Fruit fly (Drosophila melanogaster): ENCODE measurements around the gene al.

The al gene

DNA sequence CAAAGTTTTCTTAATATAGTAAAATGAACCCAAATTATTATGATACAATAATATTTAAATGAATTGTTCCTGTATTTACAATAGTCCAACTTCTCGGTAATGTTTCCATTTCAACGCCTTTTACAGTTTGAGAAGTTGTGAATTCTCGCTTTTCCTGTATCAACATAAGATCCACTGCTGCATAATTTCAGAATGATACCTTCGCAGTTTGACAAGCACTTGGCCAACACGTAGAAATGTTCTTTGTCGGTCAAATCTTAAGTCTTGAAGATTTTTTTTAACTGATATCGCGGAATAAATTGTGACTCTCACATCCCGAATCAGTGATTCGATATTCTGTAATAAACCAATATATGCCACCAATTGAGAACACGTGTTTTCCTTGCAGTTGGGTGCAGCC lies 30.3 kb upstream of the al start:
- TF ChIP-seq foxo (GFP tag; optimal IDR thresholded peaks at IDR 0.05) (no peak), usp (GFP tag; optimal IDR thresholded peaks at IDR 0.05) (no peak)

DNA sequence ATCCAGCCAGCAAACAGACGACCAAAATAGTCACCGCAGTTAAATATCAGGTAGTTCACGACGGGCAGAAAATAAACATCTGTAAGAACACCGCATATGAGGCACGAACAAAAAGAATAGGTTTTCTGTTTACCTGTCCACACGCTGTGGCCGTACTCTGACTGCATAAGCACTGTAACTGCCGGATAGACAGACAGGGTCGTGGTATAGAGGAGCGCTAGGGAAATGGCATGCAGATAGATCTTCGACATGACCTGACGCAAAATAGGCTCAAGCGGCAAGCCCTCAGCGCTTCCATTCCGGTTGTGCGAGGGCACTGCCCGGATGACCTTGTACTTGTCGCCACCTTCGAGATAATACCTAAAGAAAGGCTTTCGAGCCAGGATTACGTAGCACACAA lies 21.7 kb upstream of the al start:
- TF ChIP-seq brk (GFP tag; optimal IDR thresholded peaks at IDR 0.05), result no peak
- TF ChIP-seq psq (GFP tag; optimal IDR thresholded peaks at IDR 0.05), result no peak
- no peak for TF ChIP-seq Dfd (GFP tag; optimal IDR thresholded peaks at IDR 0.05)

DNA sequence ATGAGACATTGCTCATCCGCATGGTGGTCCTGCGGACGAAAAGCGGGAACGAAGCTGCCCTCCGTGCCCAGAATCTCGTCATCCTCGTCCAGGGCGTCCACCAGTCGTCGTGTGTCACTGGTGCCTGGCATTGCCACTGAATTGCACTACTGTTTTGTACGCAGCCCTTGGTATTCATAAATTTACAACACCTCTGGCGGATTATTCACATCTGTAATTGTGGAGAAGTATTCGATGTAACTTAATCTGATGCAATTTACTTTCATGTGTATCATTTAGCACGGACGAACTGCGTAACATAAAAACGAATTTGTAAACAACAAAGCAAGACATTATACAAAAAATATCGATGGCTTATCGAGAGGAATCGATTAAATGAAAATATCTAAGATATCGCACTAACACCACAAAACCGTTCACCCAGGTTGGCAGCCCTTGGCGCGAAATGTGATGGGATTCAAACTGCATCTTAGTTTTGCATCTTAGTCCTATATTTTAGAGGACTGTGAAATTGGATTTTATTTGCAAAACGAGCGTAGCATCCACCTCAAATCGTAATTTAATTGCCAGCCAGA lies 20.3 kb upstream of the al start, which contains the start of gene Ent1:
Ent1 (minus strand) TSS at position 319 of the 575 bp plus-strand sequence.
- no peak for TF ChIP-seq Dfd (GFP tag; optimal IDR thresholded peaks at IDR 0.05)
- peak; percentile 0 for TF ChIP-seq Hr83 (GFP tag; optimal IDR thresholded peaks at IDR 0.05; ENCODE audit: poor library complexity, severe bottlenecking)

DNA sequence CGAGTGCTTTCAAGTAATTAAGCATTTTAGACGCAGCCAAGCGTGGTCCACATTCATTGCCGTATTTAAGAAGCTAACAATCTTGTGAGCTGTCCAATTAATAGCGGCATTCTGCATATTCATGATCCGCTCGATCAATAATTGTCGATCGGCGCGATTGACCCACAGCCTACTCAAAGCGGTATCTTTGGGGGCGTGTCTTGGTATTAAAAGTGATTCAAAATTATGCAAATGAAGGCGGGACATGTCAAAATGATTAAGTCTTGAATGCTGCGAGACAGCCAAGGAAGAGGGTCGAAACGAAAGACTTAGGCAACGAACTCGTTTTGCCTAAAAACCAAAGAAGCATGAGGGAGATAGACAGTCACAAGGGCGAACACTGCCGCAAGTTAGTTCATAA lies 11.0 kb upstream of the al start:
- no peak for TF ChIP-seq Vsx2 (GFP tag; optimal IDR thresholded peaks at IDR 0.05; ENCODE audit: partially characterized antibody)
- TF ChIP-seq Rel (GFP tag; optimal IDR thresholded peaks at IDR 0.05), result no peak
- TF ChIP-seq Rel (tag; optimal IDR thresholded peaks at IDR 0.05), result no peak
- no peak for TF ChIP-seq dl (GFP tag; optimal IDR thresholded peaks at IDR 0.05; ENCODE audit: insufficient read depth in 1 of 2, partially characterized antibody in 2 of 2)
- TF ChIP-seq woc (GFP tag; optimal IDR thresholded peaks at IDR 0.05), result no peak
- TF ChIP-seq jim (GFP tag; optimal IDR thresholded peaks at IDR 0.05), result no peak
- TF ChIP-seq N (GFP tag; optimal IDR thresholded peaks at IDR 0.05), result no peak
- TF ChIP-seq sv (GFP tag; optimal IDR thresholded peaks at IDR 0.05), result no peak
- no peak for TF ChIP-seq GATAd (GFP tag; optimal IDR thresholded peaks at IDR 0.05)
- no peak for TF ChIP-seq dmrt93B (GFP tag; optimal IDR thresholded peaks at IDR 0.05)
- no peak for TF ChIP-seq fru (GFP tag; optimal IDR thresholded peaks at IDR 0.05)
- no peak for TF ChIP-seq Dfd (GFP tag; optimal IDR thresholded peaks at IDR 0.05)
- no peak for TF ChIP-seq rgr (GFP tag; optimal IDR thresholded peaks at IDR 0.05)
- TF ChIP-seq tai (GFP tag; optimal IDR thresholded peaks at IDR 0.05), result no peak
- no peak for TF ChIP-seq CG9705 (GFP tag; optimal IDR thresholded peaks at IDR 0.05)

DNA sequence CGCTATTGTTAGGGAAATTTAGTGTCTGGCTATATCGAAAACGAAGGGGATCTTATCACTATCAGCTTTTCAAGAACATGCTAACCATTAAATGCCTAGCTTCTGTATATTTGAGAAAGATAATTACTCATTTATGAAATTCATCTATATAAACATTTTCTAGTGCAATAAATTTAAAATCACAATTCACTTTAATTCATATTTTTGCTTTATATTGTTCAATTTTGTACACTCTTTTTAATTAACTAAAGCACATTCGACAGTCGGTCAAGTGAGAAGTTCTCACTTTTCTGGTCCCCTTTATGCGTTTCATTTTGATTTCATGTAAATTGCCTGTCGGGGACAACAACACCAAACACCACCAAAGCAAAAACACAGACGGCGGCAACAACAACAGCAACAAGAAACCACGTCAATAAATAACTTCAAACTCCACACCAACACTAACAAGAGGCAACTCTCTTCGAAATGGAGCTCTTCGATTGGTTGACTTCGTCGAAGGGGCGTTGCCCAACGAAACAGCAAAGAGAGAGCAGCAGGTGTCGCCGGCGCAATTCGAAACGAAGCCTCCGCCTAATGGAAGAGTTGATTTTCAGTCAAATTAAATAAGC lies 9.4 kb upstream of the al start:
- TF ChIP-seq psq (GFP tag; optimal IDR thresholded peaks at IDR 0.05) (peak; percentile 5), Vsx2 (GFP tag; optimal IDR thresholded peaks at IDR 0.05; ENCODE audit: partially characterized antibody) (no peak)

DNA sequence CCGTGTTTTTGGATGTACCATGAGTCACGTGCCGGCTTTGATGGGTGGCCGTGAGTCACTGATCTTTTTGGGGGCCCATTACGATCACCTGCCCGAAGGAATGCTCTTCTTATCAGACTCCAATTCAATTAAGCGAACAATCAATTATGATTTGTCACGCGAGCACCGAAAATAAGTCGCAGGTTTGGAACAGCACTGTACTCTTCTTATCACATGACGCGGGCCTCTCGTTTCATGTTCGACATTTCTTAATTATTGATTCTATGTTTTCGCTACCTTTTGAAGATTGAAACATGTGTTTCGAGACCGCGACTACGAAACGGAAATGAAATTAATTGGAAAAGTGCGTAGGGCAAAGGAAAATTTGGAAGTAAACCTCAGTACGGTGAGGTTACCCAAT lies 8.1 kb upstream of the al start:
- TF ChIP-seq br (GFP tag; optimal IDR thresholded peaks at IDR 0.05) (no peak), ey (GFP tag; optimal IDR thresholded peaks at IDR 0.05) (no peak), Vsx2 (GFP tag; optimal IDR thresholded peaks at IDR 0.05; ENCODE audit: partially characterized antibody) (no peak)

DNA sequence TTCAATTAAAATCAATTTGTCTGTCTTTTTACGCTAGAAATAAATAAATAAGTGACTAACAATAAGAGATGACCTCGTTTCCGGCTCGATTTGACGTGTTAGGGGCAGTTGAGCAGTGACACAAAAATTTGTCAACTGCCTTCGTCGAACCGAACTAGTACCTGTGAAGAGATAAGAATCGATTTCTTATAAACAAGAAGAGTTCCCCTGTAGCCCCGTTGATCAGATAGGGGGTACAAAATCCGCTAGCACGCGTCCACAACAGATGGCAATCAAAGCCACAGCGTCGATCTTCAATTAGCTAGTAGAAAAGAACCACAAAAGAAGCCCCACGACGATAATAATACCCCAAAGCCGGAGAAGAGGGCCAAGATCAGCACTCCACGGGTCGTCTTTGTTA lies 6.2 kb upstream of the al start:
- TF ChIP-seq CG32264 (GFP tag; optimal IDR thresholded peaks at IDR 0.05) (no peak), CrebA (GFP tag; optimal IDR thresholded peaks at IDR 0.05; ENCODE audit: borderline replicate concordance) (no peak), br (GFP tag; optimal IDR thresholded peaks at IDR 0.05) (no peak), usp (GFP tag; optimal IDR thresholded peaks at IDR 0.05) (no peak), lola (GFP tag; optimal IDR thresholded peaks at IDR 0.05) (no peak), Jra (GFP tag; optimal IDR thresholded peaks at IDR 0.05) (no peak), dl (GFP tag; optimal IDR thresholded peaks at IDR 0.05; ENCODE audit: insufficient read depth in 1 of 2, partially characterized antibody in 2 of 2) (no peak), brk (GFP tag; optimal IDR thresholded peaks at IDR 0.05) (no peak)

Measured in whole organism, wandering third instar larva.